Fruit fly (Drosophila melanogaster) whole organism, embryonic: Measurements from ENCODE around the gene Uch-L5R.

Source experiments
- Atf3 ChIP-seq: fragments of 200-800 bp; sonication (Bioruptor generic); optimal IDR thresholded peaks from 3 replicates; lab custom pipeline; 2016; ENCODE audit warnings: missing biosample characterization, missing genetic modification characterization
- CG10147 ChIP-seq: fragments of 200-800 bp; sonication (Bioruptor generic); optimal IDR thresholded peaks from 2 replicates; lab custom pipeline; 2019; ENCODE audit warnings: missing biosample characterization, mild to moderate bottlenecking, missing genetic modification characterization, moderate library complexity
- CG1233 ChIP-seq: fragments of 200-800 bp; sonication (Bioruptor generic); optimal IDR thresholded peaks from 4 replicates; lab custom pipeline; 2018; ENCODE audit warnings: missing biosample characterization, mild to moderate bottlenecking, missing genetic modification characterization
- CG14860 ChIP-seq: fragments of 200-800 bp; sonication (Bioruptor generic); IDR thresholded peaks from 3 replicates; pipeline ENCODE4 v1.3.6; 2022; ENCODE audit warnings: missing biosample characterization, missing genetic modification characterization; ENCODE audit not compliant: partially characterized antibody
- CG17328 ChIP-seq: fragments of 200-800 bp; sonication (Bioruptor generic); IDR thresholded peaks from 2 replicates; pipeline ENCODE4 v1.3.6; 2022; ENCODE audit warnings: missing biosample characterization, missing genetic modification characterization
- CG17612 ChIP-seq: fragments of 200-800 bp; sonication (Bioruptor generic); IDR thresholded peaks from 2 replicates; pipeline ENCODE4 v1.3.6; 2022; ENCODE audit warnings: missing biosample characterization, missing genetic modification characterization
- CG17912 ChIP-seq: fragments of 200-800 bp; sonication (Bioruptor generic); optimal IDR thresholded peaks from 2 replicates; lab custom pipeline; 2018; ENCODE audit warnings: missing biosample characterization, mild to moderate bottlenecking, missing genetic modification characterization
- CG18262 ChIP-seq: fragments of 200-800 bp; optimal IDR thresholded peaks from 3 replicates; lab custom pipeline; 2019; ENCODE audit warnings: missing biosample characterization, mild to moderate bottlenecking, missing genetic modification characterization, moderate library complexity
- CG1832 ChIP-seq: fragments of 200-800 bp; sonication (Bioruptor generic); optimal IDR thresholded peaks from 2 replicates; lab custom pipeline; 2017; ENCODE audit warnings: missing biosample characterization, mild to moderate bottlenecking, missing genetic modification characterization, inconsistent platforms
- CG30431 ChIP-seq: fragments of 200-800 bp; sonication (Bioruptor generic); optimal IDR thresholded peaks from 2 replicates; lab custom pipeline; 2017; ENCODE audit warnings: missing biosample characterization, missing genetic modification characterization
- CG31388 ChIP-seq: fragments of 200-800 bp; sonication (Bioruptor generic); optimal IDR thresholded peaks from 2 replicates; lab custom pipeline; 2016; ENCODE audit warnings: missing biosample characterization, missing genetic modification characterization
- CG5180 ChIP-seq: fragments of 200-800 bp; sonication (Bioruptor generic); optimal IDR thresholded peaks from 3 replicates; lab custom pipeline; 2017; ENCODE audit warnings: missing biosample characterization, missing genetic modification characterization, mild to moderate bottlenecking, moderate library complexity, missing genetic modification reagents
- CG7963 ChIP-seq: fragments of 200-800 bp; sonication (Bioruptor generic); IDR thresholded peaks from 3 replicates; pipeline ENCODE4 v1.3.6; 2022; ENCODE audit warnings: missing biosample characterization, missing genetic modification characterization; ENCODE audit not compliant: partially characterized antibody
- CG8089 ChIP-seq: fragments of 200-800 bp; sonication (Bioruptor generic); optimal IDR thresholded peaks from 3 replicates; lab custom pipeline; 2016; ENCODE audit warnings: missing biosample characterization, missing genetic modification characterization
- CG8281 ChIP-seq: fragments of 200-800 bp; sonication (Bioruptor generic); optimal IDR thresholded peaks from 2 replicates; lab custom pipeline; 2018; ENCODE audit warnings: missing biosample characterization, mild to moderate bottlenecking, missing genetic modification characterization, moderate library complexity
- CG8290 ChIP-seq, 3 experiments: fragments of 200-800 bp; sonication (Bioruptor generic); optimal IDR thresholded peaks; 2 replicates each; lab custom pipeline; 2016 to 2019; ENCODE audit warnings: missing biosample characterization in 3 of 3, missing genetic modification characterization in 3 of 3, mild to moderate bottlenecking in 2 of 3, moderate library complexity in 1 of 3
- CG8944 ChIP-seq: fragments of 200-800 bp; sonication (Bioruptor generic); optimal IDR thresholded peaks from 3 replicates; lab custom pipeline; 2016; ENCODE audit warnings: missing biosample characterization, missing genetic modification characterization
- Camta ChIP-seq: fragments of 200-800 bp; sonication (Bioruptor generic); optimal IDR thresholded peaks from 2 replicates; lab custom pipeline; 2016; ENCODE audit warnings: missing biosample characterization, missing genetic modification characterization
- Dip2 ChIP-seq: fragments of 200-800 bp; sonication (Bioruptor generic); IDR thresholded peaks from 2 replicates; pipeline ENCODE4 v1.3.6; 2022; ENCODE audit warnings: missing biosample characterization, missing genetic modification characterization
- HLH4C ChIP-seq: fragments of 200-800 bp; sonication (Bioruptor generic); IDR thresholded peaks from 3 replicates; pipeline ENCODE4 v1.3.6; 2022; ENCODE audit warnings: missing biosample characterization, missing genetic modification characterization; ENCODE audit not compliant: partially characterized antibody
- Hey ChIP-seq: fragments of 200-800 bp; sonication (Bioruptor generic); optimal IDR thresholded peaks from 3 replicates; lab custom pipeline; 2018; ENCODE audit warnings: missing biosample characterization, mild to moderate bottlenecking, missing genetic modification characterization
- MESR4 ChIP-seq: fragments of 200-800 bp; sonication (Bioruptor generic); optimal IDR thresholded peaks from 2 replicates; lab custom pipeline; 2018; ENCODE audit warnings: missing biosample characterization, mild to moderate bottlenecking, missing genetic modification characterization, moderate library complexity
- Meics ChIP-seq: fragments of 200-800 bp; sonication (Bioruptor generic); optimal IDR thresholded peaks from 2 replicates; lab custom pipeline; 2017; ENCODE audit warnings: missing biosample characterization, mild to moderate bottlenecking, missing genetic modification characterization
- Mrtf ChIP-seq: fragments of 200-800 bp; sonication (Bioruptor generic); IDR thresholded peaks from 3 replicates; pipeline ENCODE4 v1.3.6; 2022; ENCODE audit warnings: missing biosample characterization, missing genetic modification characterization
- Six4 ChIP-seq: fragments of 200-800 bp; sonication (Bioruptor generic); optimal IDR thresholded peaks from 2 replicates; lab custom pipeline; 2016; ENCODE audit warnings: missing biosample characterization, missing genetic modification characterization
- Sry-β ChIP-seq: fragments of 200-800 bp; sonication (Bioruptor generic); optimal IDR thresholded peaks from 2 replicates; lab custom pipeline; 2018; ENCODE audit warnings: missing biosample characterization, mild to moderate bottlenecking, missing genetic modification characterization, moderate library complexity
- Trl ChIP-seq, 3 experiments: fragments of >200 bp in 2 of 3; fragments of 200-800 bp in 1 of 3; sonication (Bioruptor generic) in 1 of 3; optimal IDR thresholded peaks; 2 replicates in 1 of 3; 3 replicates in 2 of 3; lab custom pipeline; 2016 to 2017; ENCODE audit warnings: missing biosample characterization in 1 of 3, missing genetic modification characterization in 1 of 3
- ab ChIP-seq: fragments of 200-800 bp; sonication (Bioruptor generic); optimal IDR thresholded peaks from 2 replicates; lab custom pipeline; 2016; ENCODE audit warnings: missing biosample characterization, missing genetic modification characterization
- btn ChIP-seq: fragments of 200-800 bp; sonication (Bioruptor generic); optimal IDR thresholded peaks from 2 replicates; lab custom pipeline; 2016; ENCODE audit warnings: missing biosample characterization, missing genetic modification characterization
- cad ChIP-seq: fragments of >200 bp; optimal IDR thresholded peaks from 2 replicates; lab custom pipeline; 2017; ENCODE audit warnings: missing biosample characterization, missing genetic modification characterization
- corto ChIP-seq: fragments of 200-800 bp; sonication (Bioruptor generic); optimal IDR thresholded peaks from 2 replicates; lab custom pipeline; 2016; ENCODE audit warnings: missing biosample characterization, mild to moderate bottlenecking, missing genetic modification characterization, moderate library complexity
- dmrt99B ChIP-seq: fragments of 200-800 bp; sonication (Bioruptor generic); optimal IDR thresholded peaks from 2 replicates; lab custom pipeline; 2018; ENCODE audit warnings: missing biosample characterization, mild to moderate bottlenecking, missing genetic modification characterization, moderate library complexity
- ewg ChIP-seq: fragments of 200-800 bp; sonication (Bioruptor generic); optimal IDR thresholded peaks from 3 replicates; lab custom pipeline; 2017; ENCODE audit warnings: mild to moderate bottlenecking, missing biosample characterization, missing genetic modification reagents, missing genetic modification characterization
- fd3F ChIP-seq: fragments of 200-800 bp; sonication (Bioruptor generic); optimal IDR thresholded peaks from 2 replicates; lab custom pipeline; 2018; ENCODE audit warnings: missing biosample characterization, mild to moderate bottlenecking, missing genetic modification characterization, moderate library complexity
- hbn ChIP-seq: fragments of 200-800 bp; sonication (Bioruptor generic); IDR thresholded peaks from 2 replicates; pipeline ENCODE4 v1.3.6; 2022; ENCODE audit warnings: missing biosample characterization, missing genetic modification characterization; ENCODE audit not compliant: partially characterized antibody
- kni ChIP-seq: fragments of 200-800 bp; sonication (Bioruptor generic); optimal IDR thresholded peaks from 3 replicates; lab custom pipeline; 2017; ENCODE audit warnings: mild to moderate bottlenecking, missing biosample characterization, missing genetic modification reagents, missing genetic modification characterization
- nerfin-2 ChIP-seq: fragments of 200-800 bp; sonication (Bioruptor generic); IDR thresholded peaks from 2 replicates; pipeline ENCODE4 v1.3.6; 2022; ENCODE audit warnings: missing biosample characterization, missing genetic modification characterization; ENCODE audit not compliant: partially characterized antibody
- p53 ChIP-seq: fragments of 200-800 bp; sonication (Bioruptor generic); optimal IDR thresholded peaks from 2 replicates; lab custom pipeline; 2016; ENCODE audit warnings: missing biosample characterization, missing genetic modification characterization
- pb ChIP-seq: fragments of 200-800 bp; sonication (Bioruptor generic); optimal IDR thresholded peaks from 3 replicates; lab custom pipeline; 2016; ENCODE audit warnings: missing biosample characterization, missing genetic modification characterization
- row ChIP-seq: fragments of 200-800 bp; sonication (Bioruptor generic); IDR thresholded peaks from 3 replicates; pipeline ENCODE4 v1.3.6; 2022; ENCODE audit warnings: missing biosample characterization, missing genetic modification characterization
- salm ChIP-seq: fragments of 200-800 bp; sonication (Bioruptor generic); optimal IDR thresholded peaks from 2 replicates; lab custom pipeline; 2018; ENCODE audit warnings: missing biosample characterization, mild to moderate bottlenecking, missing genetic modification characterization
- ssp ChIP-seq: fragments of 200-800 bp; sonication (Bioruptor generic); IDR thresholded peaks from 2 replicates; pipeline ENCODE4 v1.3.6; 2022; ENCODE audit warnings: missing biosample characterization, missing genetic modification characterization
- yki ChIP-seq: fragments of >200 bp; optimal IDR thresholded peaks from 3 replicates; lab custom pipeline; 2018
- zfh2 ChIP-seq: fragments of 200-800 bp; sonication (Bioruptor generic); optimal IDR thresholded peaks from 2 replicates; lab custom pipeline; 2016; ENCODE audit warnings: missing biosample characterization, missing genetic modification characterization

Gene Uch-L5R

dm6 chrX:12034713-12035112 lies 21.7 kb downstream of the Uch-L5R start (continued):
- TF ChIP-seq Dip2 (no peak), CG8944 (GFP tag; lab: Kevin White, UChicago) (no peak), CG17328 (GFP tag; lab: Robert Waterston, UW) (no peak), CG31388 (GFP tag; lab: Kevin White, UChicago) (no peak), hbn (GFP tag; lab: Robert Waterston, UW) (no peak), nerfin-2 (GFP tag; lab: Robert Waterston, UW) (peak; percentile 62), zfh2 (GFP tag; lab: Kevin White, UChicago) (no peak), kni (GFP tag; lab: Kevin White, UChicago) (no peak), HLH4C (peak; percentile 73), CG1832 (no peak), Hey (tag; lab: Kevin White, UChicago) (no peak), CG10147 (GFP tag; lab: Kevin White, UChicago) (no peak), salm (tag; lab: Kevin White, UChicago) (no peak), CG7963 (GFP tag; lab: Robert Waterston, UW) (0 out of 3 replicates have a peak, but pooled peaks have one; percentile 44), CG14860 (peak; percentile 53; the same call in 1 of the 3 replicates)
- TF ChIP-seq, all 482 proteins: peak for 9

dm6 chrX:12032136-12032682 lies 24.2 kb downstream of the Uch-L5R start, which contains the start of gene Cyp318a1:
TSS of gene Cyp318a1 (plus strand) at chrX:12032632.
- TF ChIP-seq CG17612 (GFP tag; lab: Robert Waterston, UW) (peak; percentile 65; the same call in 1 of the 2 replicates), ewg (no peak), cad (GFP tag; lab: Kevin White, UChicago) (no peak), CG8281 (tag; lab: Kevin White, UChicago) (no peak), CG8290 (GFP tag; optimal IDR thresholded peaks at IDR 0.05; lab: Kevin White, UChicago) (peak; percentile 78), CG8290 (tag; optimal IDR thresholded peaks at IDR 0.05; lab: Kevin White, UChicago) (peak in 1 of 2 experiments; percentile 84)
- TF ChIP-seq, all 482 proteins: peak for 2

- TF ChIP-seq Camta (no peak), row (peak; percentile 17; the same call in 1 of the 3 replicates)
Measured at dm6 chrX:12031400-12031799, 25.0 kb downstream of the Uch-L5R start, which contains the start of gene Cyp311a1. TSS of gene Cyp311a1 (minus strand) at chrX:12031465.

dm6 chrX:12028825-12029514 lies 27.5 kb downstream of the Uch-L5R start, which contains the start of gene Usp7:
TSS of gene Usp7 (minus strand) at chrX:12029032.
- no peak for TF ChIP-seq CG17612 (GFP tag; lab: Robert Waterston, UW)
- no peak for TF ChIP-seq fd3F
- TF ChIP-seq CG17912 = peak; percentile 69
- no peak for TF ChIP-seq CG30431 (GFP tag; lab: Kevin White, UChicago)
- no peak for TF ChIP-seq pb (GFP tag; lab: Kevin White, UChicago)
- no peak for TF ChIP-seq dmrt99B (tag; lab: Kevin White, UChicago)
- TF ChIP-seq p53 (GFP tag; lab: Kevin White, UChicago) = no peak
- TF ChIP-seq CG1233 (GFP tag; lab: Kevin White, UChicago) = no peak
- no peak for TF ChIP-seq Mrtf (GFP tag; lab: Robert Waterston, UW)
- TF ChIP-seq Atf3 (GFP tag; lab: Kevin White, UChicago) = no peak
- peak; percentile 60 for TF ChIP-seq MESR4 (GFP tag; lab: Kevin White, UChicago)
- no peak for TF ChIP-seq corto (GFP tag; lab: Kevin White, UChicago)
- no peak for TF ChIP-seq Meics
- no peak for TF ChIP-seq btn (GFP tag; lab: Kevin White, UChicago)
- TF ChIP-seq Six4 (GFP tag; lab: Kevin White, UChicago) = no peak
- no peak for TF ChIP-seq CG18262 (tag; lab: Kevin White, UChicago)
- no peak for TF ChIP-seq CG5180
- TF ChIP-seq Sry-β (GFP tag; lab: Kevin White, UChicago) = peak; percentile 84
- no peak for TF ChIP-seq ab
- peak; percentile 94 for TF ChIP-seq ssp (GFP tag; lab: Robert Waterston, UW)
- no peak for TF ChIP-seq yki
- no peak for TF ChIP-seq Trl (optimal IDR thresholded peaks at IDR 0.05; lab: Kevin White, UChicago)
- no peak for TF ChIP-seq Trl (GFP tag; optimal IDR thresholded peaks at IDR 0.05; lab: Kevin White, UChicago)
- no peak for TF ChIP-seq CG8089
